Fruit fly (Drosophila melanogaster): ENCODE results near the gene dj.

The dj gene

DNA sequence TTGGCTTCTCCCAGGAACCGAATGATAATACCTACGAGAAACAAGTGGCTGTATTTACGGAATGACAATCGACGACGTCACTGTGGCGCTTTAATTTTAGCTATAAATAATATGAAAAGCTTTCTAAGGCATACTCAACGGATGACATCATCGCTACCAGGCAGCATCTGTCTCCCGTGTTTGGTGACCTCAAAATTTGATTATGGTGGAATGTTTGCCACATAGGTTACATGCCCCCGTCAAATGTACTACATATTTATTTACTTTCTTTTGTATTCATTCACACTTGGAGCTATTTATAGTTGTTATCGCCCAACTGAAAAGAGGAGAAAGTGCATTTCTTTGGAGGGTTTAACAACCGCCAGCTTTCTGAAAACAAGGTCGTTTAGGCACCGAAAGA lies 7.2 kb downstream of the dj start:
- no peak for TF ChIP-seq hkb (optimal IDR thresholded peaks at IDR 0.05)
- no peak for TF ChIP-seq hkb (GFP tag; IDR thresholded peaks at IDR 0.05)
- peak; percentile 89 for TF ChIP-seq sd (tag; optimal IDR thresholded peaks at IDR 0.05)
- TF ChIP-seq Blimp-1 (GFP tag; optimal IDR thresholded peaks at IDR 0.05), result peak; percentile 27
- TF ChIP-seq BtbVII (GFP tag; optimal IDR thresholded peaks at IDR 0.05), result peak; percentile 4
- TF ChIP-seq Hr78 (GFP tag; optimal IDR thresholded peaks at IDR 0.05), result peak in 1 of 2 experiments; percentile 72
- TF ChIP-seq CG12769 (tag; optimal IDR thresholded peaks at IDR 0.05), result peak; percentile 35
- peak; percentile 4 for TF ChIP-seq CG8281 (tag; optimal IDR thresholded peaks at IDR 0.05)
- TF ChIP-seq CG2202 (tag; optimal IDR thresholded peaks at IDR 0.05), result no peak
- no peak for TF ChIP-seq CG18011 (GFP tag; optimal IDR thresholded peaks at IDR 0.05)
- 0 out of 3 replicates have a peak, but pooled peaks have one; percentile 32 for TF ChIP-seq ken (GFP tag; IDR thresholded peaks at IDR 0.05)
- TF ChIP-seq kah (GFP tag; optimal IDR thresholded peaks at IDR 0.05), result peak; percentile 15

DNA sequence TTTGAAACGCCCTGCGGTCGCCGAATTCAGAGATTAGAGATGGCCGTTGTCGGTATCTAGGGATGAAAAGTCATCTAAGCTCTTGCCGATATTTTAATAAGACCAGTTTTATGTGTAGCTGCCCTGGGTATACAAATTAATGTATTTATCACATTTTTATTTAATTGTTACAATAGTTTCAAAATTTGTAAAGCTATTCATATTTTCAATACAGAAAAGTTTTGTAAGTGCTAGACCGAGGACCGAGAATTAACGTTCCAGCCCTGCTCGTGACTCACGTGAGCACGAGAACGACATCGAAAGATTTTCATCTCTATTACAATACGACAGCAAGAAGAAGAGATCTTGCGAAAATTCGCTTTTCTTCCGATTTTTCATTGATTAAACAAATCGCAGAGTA lies 8.0 kb downstream of the dj start, which contains the start of the genes CG1105 and CG1965:
CG1105 (minus strand) TSS at position 45 of the 400 bp plus-strand sequence.
CG1965 (plus strand) TSS at position 310 of the 400 bp plus-strand sequence.
- peak; percentile 99 for TF ChIP-seq CG14860 (GFP tag; IDR thresholded peaks at IDR 0.05; ENCODE audit: partially characterized antibody)
- peak; percentile 93 for TF ChIP-seq lmd (GFP tag; IDR thresholded peaks at IDR 0.05)
- TF ChIP-seq CG30403 (GFP tag; optimal IDR thresholded peaks at IDR 0.05), result peak; percentile 98
- TF ChIP-seq vfl (GFP tag; optimal IDR thresholded peaks at IDR 0.05), result peak; percentile 96
- TF ChIP-seq stc (GFP tag; IDR thresholded peaks at IDR 0.05), result peak; percentile 83
- TF ChIP-seq CG5180 (GFP tag; optimal IDR thresholded peaks at IDR 0.05), result no peak
- no peak for TF ChIP-seq Lpt (GFP tag; optimal IDR thresholded peaks at IDR 0.05)
- TF ChIP-seq CG16815 (GFP tag; optimal IDR thresholded peaks at IDR 0.05), result peak; percentile 91
- peak; percentile 94 for TF ChIP-seq fu2 (GFP tag; optimal IDR thresholded peaks at IDR 0.05)
- TF ChIP-seq MTF-1 (GFP tag; optimal IDR thresholded peaks at IDR 0.05; ENCODE audit: borderline replicate concordance), result peak; percentile 53
- peak; percentile 61 for TF ChIP-seq CG10274 (GFP tag; optimal IDR thresholded peaks at IDR 0.05)
- TF ChIP-seq dati (GFP tag; IDR thresholded peaks at IDR 0.05), result peak; percentile 69
- peak; percentile 95 for TF ChIP-seq az2 (GFP tag; optimal IDR thresholded peaks at IDR 0.05)
- peak; percentile 97 for TF ChIP-seq ind (GFP tag; optimal IDR thresholded peaks at IDR 0.05)
- peak; percentile 75 for TF ChIP-seq CG6254 (GFP tag; optimal IDR thresholded peaks at IDR 0.05)
- no peak; the same call in 2 of the 3 replicates for TF ChIP-seq sr (GFP tag; IDR thresholded peaks at IDR 0.05)
- TF ChIP-seq tgo (GFP tag; IDR thresholded peaks at IDR 0.05), result peak; percentile 93
- TF ChIP-seq Hr51 (GFP tag; optimal IDR thresholded peaks at IDR 0.05), result peak; percentile 94 to 96
- peak; percentile 71 for TF ChIP-seq Asciz (GFP tag; optimal IDR thresholded peaks at IDR 0.05)
- peak; percentile 87 for TF ChIP-seq CG3281 (GFP tag; optimal IDR thresholded peaks at IDR 0.05)
- peak; percentile 90 for TF ChIP-seq CG11093 (GFP tag; IDR thresholded peaks at IDR 0.05)
- TF ChIP-seq Hmr (GFP tag; optimal IDR thresholded peaks at IDR 0.05), result peak; percentile 94
- peak; percentile 90 for TF ChIP-seq kay (GFP tag; optimal IDR thresholded peaks at IDR 0.05)
- peak; percentile 80 for TF ChIP-seq Ravus (GFP tag; IDR thresholded peaks at IDR 0.05)
- peak; percentile 87 for TF ChIP-seq gt (GFP tag; IDR thresholded peaks at IDR 0.05)
- peak; percentile 85 for TF ChIP-seq CG11560 (tag; IDR thresholded peaks at IDR 0.05)
- TF ChIP-seq gcm2 (GFP tag; optimal IDR thresholded peaks at IDR 0.05), result peak; percentile 70
- peak; percentile 62 for TF ChIP-seq grn (GFP tag; optimal IDR thresholded peaks at IDR 0.05)
- peak; percentile 96 for TF ChIP-seq CG6272 (GFP tag; IDR thresholded peaks at IDR 0.05)
- peak; percentile 85 for TF ChIP-seq Rx (GFP tag; IDR thresholded peaks at IDR 0.05)
- TF ChIP-seq Ada2b (GFP tag; IDR thresholded peaks at IDR 0.05), result peak; percentile 92
- TF ChIP-seq Side (GFP tag; optimal IDR thresholded peaks at IDR 0.05), result peak; percentile 91
- TF ChIP-seq Poxn (GFP tag; IDR thresholded peaks at IDR 0.05), result peak; percentile 81
- peak; percentile 86 for TF ChIP-seq Fer1 (GFP tag; optimal IDR thresholded peaks at IDR 0.05)
- peak; percentile 98 for TF ChIP-seq CG17385 (GFP tag; optimal IDR thresholded peaks at IDR 0.05)
- TF ChIP-seq Dref (GFP tag; IDR thresholded peaks at IDR 0.05), result peak; percentile 70
- peak; percentile 88 for TF ChIP-seq CG32767 (GFP tag; IDR thresholded peaks at IDR 0.05)
- peak; percentile 88 for TF ChIP-seq CG2116 (GFP tag; optimal IDR thresholded peaks at IDR 0.05)
- TF ChIP-seq Bteb2 (GFP tag; optimal IDR thresholded peaks at IDR 0.05), result peak; percentile 92
